Worm (Caenorhabditis elegans) whole organism, L3 larva: ENCODE results near the gene gln-2.
A peak's percentile ranks its signal among the peaks of the same experiment; 100 is the strongest.

Experiments used
- R02D3.7 ChIP-seq: fragments of 150-350 bp; optimal IDR thresholded peaks from 2 replicates; lab custom pipeline; 2014; ENCODE audit warnings: missing biosample characterization, missing genetic modification characterization
- ZK546.5 ChIP-seq: sonication (generic microtip); optimal IDR thresholded peaks from 2 replicates; lab custom pipeline; 2017; ENCODE audit warnings: missing biosample characterization, missing genetic modification characterization
- ama-1 ChIP-seq: fragments of 150-350 bp; optimal IDR thresholded peaks from 2 replicates; lab custom pipeline; 2018
- ceh-16 ChIP-seq: sonication (generic microtip); optimal IDR thresholded peaks from 2 replicates; lab custom pipeline; 2017; ENCODE audit warnings: missing biosample characterization, missing genetic modification characterization
- ceh-28 ChIP-seq: fragments of 150-350 bp; optimal IDR thresholded peaks from 2 replicates; lab custom pipeline; 2014; ENCODE audit warnings: missing biosample characterization, missing genetic modification reagents, missing genetic modification characterization
- ceh-82 ChIP-seq: fragments of 150-350 bp; optimal IDR thresholded peaks from 2 replicates; lab custom pipeline; 2014; ENCODE audit warnings: missing biosample characterization, missing genetic modification characterization
- daf-12 ChIP-seq: fragments of 150-350 bp; optimal IDR thresholded peaks from 2 replicates; lab custom pipeline; 2014; ENCODE audit warnings: missing biosample characterization, missing genetic modification reagents, missing genetic modification characterization
- egl-27 ChIP-seq: sonication (generic microtip); optimal IDR thresholded peaks from 4 replicates; lab custom pipeline; 2017; ENCODE audit warnings: missing biosample characterization, missing genetic modification reagents, missing genetic modification characterization
- elt-2 ChIP-seq: sonication (generic microtip); optimal IDR thresholded peaks from 2 replicates; lab custom pipeline; 2016; ENCODE audit warnings: missing genetic modification reagents, mild to moderate bottlenecking, missing genetic modification characterization, missing compliant biosample characterization
- fkh-10 ChIP-seq: sonication (generic microtip); optimal IDR thresholded peaks from 2 replicates; lab custom pipeline; 2017; ENCODE audit warnings: missing biosample characterization, missing genetic modification reagents, missing genetic modification characterization
- fkh-2 ChIP-seq: fragments of 150-350 bp; optimal IDR thresholded peaks from 2 replicates; lab custom pipeline; 2014; ENCODE audit warnings: missing biosample characterization, missing genetic modification reagents, missing genetic modification characterization
- fos-1 ChIP-seq: fragments of 150-350 bp; optimal IDR thresholded peaks from 2 replicates; lab custom pipeline; 2014; ENCODE audit warnings: missing biosample characterization, missing genetic modification characterization
- hmg-11 ChIP-seq: sonication (generic microtip); optimal IDR thresholded peaks from 2 replicates; lab custom pipeline; 2016; ENCODE audit warnings: missing genetic modification characterization, missing compliant biosample characterization
- lin-15B ChIP-seq: fragments of 150-350 bp; optimal IDR thresholded peaks from 2 replicates; lab custom pipeline; 2014; ENCODE audit warnings: missing biosample characterization, missing genetic modification characterization
- lsy-12 ChIP-seq: sonication (generic microtip); optimal IDR thresholded peaks from 2 replicates; lab custom pipeline; 2016; ENCODE audit warnings: mild to moderate bottlenecking, missing genetic modification characterization, missing compliant biosample characterization
- mdl-1 ChIP-seq: fragments of 150-350 bp; optimal IDR thresholded peaks from 2 replicates; lab custom pipeline; 2014; ENCODE audit warnings: missing biosample characterization, missing genetic modification characterization
- mml-1 ChIP-seq: fragments of 150-350 bp; sonication (generic microtip); optimal IDR thresholded peaks from 3 replicates; lab custom pipeline; 2014; ENCODE audit warnings: missing biosample characterization, missing genetic modification characterization
- nfya-1 ChIP-seq: sonication (generic microtip); optimal IDR thresholded peaks from 2 replicates; lab custom pipeline; 2017; ENCODE audit warnings: missing genetic modification characterization, mild to moderate bottlenecking, missing compliant biosample characterization, antibody characterized with exemption, moderate library complexity; ENCODE audit not compliant: insufficient read depth
- nhr-11 ChIP-seq: fragments of 150-350 bp; optimal IDR thresholded peaks from 2 replicates; lab custom pipeline; 2014; ENCODE audit warnings: missing biosample characterization, missing genetic modification characterization
- nhr-23 ChIP-seq: fragments of 150-350 bp; optimal IDR thresholded peaks from 2 replicates; lab custom pipeline; 2014; ENCODE audit warnings: missing biosample characterization, missing genetic modification reagents, missing genetic modification characterization
- nhr-25 ChIP-seq: sonication (generic microtip); optimal IDR thresholded peaks from 2 replicates; lab custom pipeline; 2017; ENCODE audit warnings: missing biosample characterization, missing genetic modification characterization
- nhr-43 ChIP-seq: sonication (generic microtip); optimal IDR thresholded peaks from 2 replicates; lab custom pipeline; 2016; ENCODE audit warnings: mild to moderate bottlenecking, missing genetic modification characterization, missing compliant biosample characterization; ENCODE audit not compliant: poor library complexity, severe bottlenecking
- nhr-76 ChIP-seq: fragments of 150-350 bp; sonication (generic microtip); optimal IDR thresholded peaks from 5 replicates; lab custom pipeline; 2014; ENCODE audit warnings: missing biosample characterization, missing genetic modification characterization
- pqm-1 ChIP-seq: fragments of 150-350 bp; optimal IDR thresholded peaks from 2 replicates; lab custom pipeline; 2017; ENCODE audit warnings: missing biosample characterization, missing genetic modification characterization, inconsistent platforms
- sea-2 ChIP-seq: fragments of 150-350 bp; sonication (generic microtip); optimal IDR thresholded peaks from 4 replicates; lab custom pipeline; 2014; ENCODE audit warnings: missing biosample characterization, missing genetic modification reagents, missing genetic modification characterization
- skn-1 ChIP-seq: fragments of 150-350 bp; optimal IDR thresholded peaks from 2 replicates; lab custom pipeline; 2014; ENCODE audit warnings: missing biosample characterization, missing genetic modification characterization
- snpc-4 ChIP-seq: fragments of 150-350 bp; optimal IDR thresholded peaks from 2 replicates; lab custom pipeline; 2014; ENCODE audit warnings: missing biosample characterization, missing genetic modification characterization
- tbx-2 ChIP-seq: sonication (generic microtip); optimal IDR thresholded peaks from 2 replicates; lab custom pipeline; 2016; ENCODE audit warnings: mild to moderate bottlenecking, missing genetic modification characterization, missing compliant biosample characterization
- unc-39 ChIP-seq: sonication (generic microtip); optimal IDR thresholded peaks from 4 replicates; lab custom pipeline; 2017; ENCODE audit warnings: missing biosample characterization, missing genetic modification characterization
- unc-62 ChIP-seq: fragments of 150-350 bp; sonication (generic microtip); optimal IDR thresholded peaks from 4 replicates; lab custom pipeline; 2014; ENCODE audit warnings: missing biosample characterization, missing genetic modification reagents, missing genetic modification characterization
- zag-1 ChIP-seq: fragments of 150-350 bp; optimal IDR thresholded peaks from 2 replicates; lab custom pipeline; 2014; ENCODE audit warnings: missing biosample characterization, missing genetic modification characterization
- ztf-11 ChIP-seq: fragments of 150-350 bp; optimal IDR thresholded peaks from 2 replicates; lab custom pipeline; 2014; ENCODE audit warnings: missing biosample characterization, missing genetic modification characterization
- ztf-4 ChIP-seq: fragments of 150-350 bp; optimal IDR thresholded peaks from 2 replicates; lab custom pipeline; 2014; ENCODE audit warnings: missing biosample characterization, missing genetic modification characterization

gln-2 gene

ce11 chrIII:9929525-9929924, 15.1 kb downstream of the gln-2 start:
- TF ChIP-seq nhr-11 (tag; lab: Kevin White, UChicago): no peak
- no peak for TF ChIP-seq unc-39 (tag; lab: Kevin White, UChicago)
- TF ChIP-seq ZK546.5: no peak
- TF ChIP-seq nfya-1 (tag; lab: Kevin White, UChicago): no peak

DNA sequence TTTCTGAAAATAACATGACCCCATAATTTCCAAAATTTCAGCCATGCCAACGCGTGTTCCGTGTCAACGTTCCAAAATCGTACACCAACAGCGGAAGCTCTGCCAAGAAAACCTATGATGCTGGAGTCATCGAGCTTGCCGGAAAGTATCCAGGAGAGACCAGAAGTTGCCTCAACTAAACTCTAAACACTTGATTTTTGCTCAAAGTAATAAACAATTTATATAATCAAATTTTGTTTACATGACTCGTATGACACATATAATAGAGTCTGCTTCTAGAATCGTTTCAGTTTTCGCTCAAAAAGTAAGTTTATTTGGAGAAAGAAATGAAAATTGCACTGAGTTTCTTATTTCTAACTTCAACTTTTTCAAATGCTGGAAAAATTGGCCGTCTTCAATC, 15.8 kb downstream of the gln-2 start, which contains the start of gene ttr-1:
Gene ttr-1, plus strand, starts transcription at position 301 of the 400 bp plus-strand sequence.
- TF ChIP-seq mml-1 (no peak), ceh-16 (tag; lab: Kevin White, UChicago) (no peak), mdl-1 (tag; lab: Kevin White, UChicago) (no peak), ceh-28 (tag; lab: Kevin White, UChicago) (no peak), pqm-1 (tag; lab: Kevin White, UChicago) (no peak), ZK546.5 (no peak), skn-1 (no peak), unc-62 (GFP tag; lab: Kevin White, UChicago) (no peak), unc-39 (tag; lab: Kevin White, UChicago) (no peak), sea-2 (GFP tag; lab: Kevin White, UChicago) (no peak), fkh-10 (no peak), daf-12 (no peak), fkh-2 (tag; lab: Kevin White, UChicago) (no peak), nhr-76 (tag; lab: Kevin White, UChicago) (no peak), ceh-82 (no peak), egl-27 (tag; lab: Kevin White, UChicago) (no peak), lsy-12 (tag; lab: Kevin White, UChicago) (no peak)
- TF ChIP-seq, all 47 proteins: peak for 0

DNA sequence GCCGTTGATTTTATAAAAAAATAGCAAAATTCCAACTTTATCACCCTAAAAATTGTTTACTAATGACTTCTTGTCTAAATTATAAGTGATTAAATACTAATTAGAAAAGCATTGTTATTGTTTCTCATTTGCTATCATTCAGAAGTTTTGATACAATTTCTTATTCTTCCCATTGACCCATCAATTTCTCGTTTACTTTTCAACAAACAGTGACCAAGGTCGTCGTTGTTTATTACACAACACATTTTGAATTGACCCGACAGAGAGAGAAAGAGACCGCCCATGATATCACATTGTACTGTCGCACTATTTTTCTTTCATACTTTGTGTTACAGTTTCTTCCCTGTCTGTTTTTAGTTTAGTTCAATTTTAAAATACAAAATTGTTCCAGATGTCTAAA, 17.2 kb downstream of the gln-2 start, which contains the start of gene ttr-2:
Gene ttr-2, plus strand, starts transcription at position 392 of the 400 bp plus-strand sequence.
- no peak for TF ChIP-seq lin-15B (tag; lab: Kevin White, UChicago)
- no peak for TF ChIP-seq ZK546.5
- TF ChIP-seq nhr-25 (tag; lab: Kevin White, UChicago): peak; percentile 24
- no peak for TF ChIP-seq zag-1 (tag; lab: Kevin White, UChicago)
- no peak for TF ChIP-seq ztf-11 (tag; lab: Kevin White, UChicago)
- TF ChIP-seq nhr-23 (tag; lab: Kevin White, UChicago): peak; percentile 3
- TF ChIP-seq unc-39 (tag; lab: Kevin White, UChicago): no peak
- TF ChIP-seq, all 47 proteins: peak for 2

DNA sequence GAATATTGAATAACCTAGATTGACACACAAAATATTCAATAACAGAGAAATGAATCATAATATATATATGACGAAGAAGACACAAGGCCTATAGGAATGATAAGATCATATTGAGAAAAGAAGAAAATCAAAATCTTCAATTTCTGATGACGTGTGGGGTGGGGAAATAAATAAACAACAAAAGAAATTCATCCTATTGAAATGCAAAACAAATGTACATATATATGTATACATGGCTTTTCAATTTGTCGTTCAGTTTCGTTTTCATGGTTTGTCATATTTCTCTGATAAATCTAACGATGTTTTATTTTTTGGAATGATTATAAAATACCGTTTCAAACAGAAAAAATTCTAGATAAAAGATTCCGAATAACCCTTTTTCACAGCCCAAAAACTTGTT, 18.0 kb downstream of the gln-2 start, which contains the start of gene ttr-3:
Gene ttr-3, minus strand, starts transcription at position 101 of the 400 bp plus-strand sequence.
- TF ChIP-seq hmg-11 (tag; lab: Kevin White, UChicago) (no peak), mdl-1 (tag; lab: Kevin White, UChicago) (no peak), ztf-11 (tag; lab: Kevin White, UChicago) (no peak), fos-1 (no peak), pqm-1 (tag; lab: Kevin White, UChicago) (no peak), fkh-10 (no peak), ceh-16 (tag; lab: Kevin White, UChicago) (no peak), unc-62 (GFP tag; lab: Kevin White, UChicago) (no peak), nhr-43 (tag; lab: Kevin White, UChicago) (no peak), snpc-4 (tag; lab: Kevin White, UChicago) (no peak), elt-2 (tag; lab: Kevin White, UChicago) (no peak), lin-15B (tag; lab: Kevin White, UChicago) (no peak), ama-1 (lab: Kevin White, UChicago) (no peak), tbx-2 (tag; lab: Kevin White, UChicago) (no peak), ztf-4 (tag; lab: Kevin White, UChicago) (no peak), R02D3.7 (tag; lab: Kevin White, UChicago) (no peak), nhr-11 (tag; lab: Kevin White, UChicago) (no peak)

DNA sequence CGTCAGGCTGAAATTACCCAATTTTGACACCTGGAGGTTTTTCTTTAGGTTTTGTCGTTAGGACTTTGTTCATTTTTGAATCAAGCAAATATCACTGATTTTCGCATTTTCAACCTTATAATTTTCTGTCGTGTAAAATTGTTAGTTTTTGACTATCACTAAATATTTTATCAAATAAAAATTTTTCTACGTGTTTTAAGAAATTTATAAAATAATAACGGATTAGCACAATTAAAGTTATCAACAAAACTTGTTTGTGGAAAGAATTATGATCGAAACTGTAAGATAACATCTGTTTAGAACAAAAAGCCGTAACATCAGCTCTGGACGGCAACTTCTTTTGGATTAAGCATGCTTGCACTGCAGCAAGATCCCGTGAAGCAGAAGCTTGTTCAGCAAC, 21.7 kb downstream of the gln-2 start, which contains the start of gene cbp-2:
Gene cbp-2, plus strand, starts transcription at position 301 of the 400 bp plus-strand sequence.
- TF ChIP-seq tbx-2 (tag; lab: Kevin White, UChicago) (no peak), snpc-4 (tag; lab: Kevin White, UChicago) (no peak), nhr-23 (tag; lab: Kevin White, UChicago) (no peak), ceh-82 (no peak), ceh-16 (tag; lab: Kevin White, UChicago) (no peak)
- TF ChIP-seq, all 47 proteins: peak for 0
